Worm (Caenorhabditis elegans) whole organism, L3 larva: ENCODE results near the gene crls-1.
"Not testable (repeated sequence)": the region's sequence is repeated elsewhere in the genome, so short reads cannot be mapped to it uniquely, and the experiment has no call there.

Experiments
- daf-12 ChIP-seq: fragments of 150-350 bp; optimal IDR thresholded peaks from 2 replicates; lab custom pipeline; 2014; ENCODE audit warnings: missing biosample characterization, missing genetic modification reagents, missing genetic modification characterization
- mdl-1 ChIP-seq: fragments of 150-350 bp; optimal IDR thresholded peaks from 2 replicates; lab custom pipeline; 2014; ENCODE audit warnings: missing biosample characterization, missing genetic modification characterization
- mml-1 ChIP-seq: fragments of 150-350 bp; sonication (generic microtip); optimal IDR thresholded peaks from 3 replicates; lab custom pipeline; 2014; ENCODE audit warnings: missing biosample characterization, missing genetic modification characterization
- nhr-11 ChIP-seq: fragments of 150-350 bp; optimal IDR thresholded peaks from 2 replicates; lab custom pipeline; 2014; ENCODE audit warnings: missing biosample characterization, missing genetic modification characterization
- nhr-23 ChIP-seq: fragments of 150-350 bp; optimal IDR thresholded peaks from 2 replicates; lab custom pipeline; 2014; ENCODE audit warnings: missing biosample characterization, missing genetic modification reagents, missing genetic modification characterization
- nhr-77 ChIP-seq: fragments of 150-350 bp; optimal IDR thresholded peaks from 2 replicates; lab custom pipeline; 2014; ENCODE audit warnings: missing biosample characterization, missing genetic modification characterization
- pha-4 ChIP-seq: fragments of 150-350 bp; optimal IDR thresholded peaks from 2 replicates; lab custom pipeline; 2014; ENCODE audit warnings: missing biosample characterization, missing genetic modification reagents, missing genetic modification characterization
- unc-39 ChIP-seq: sonication (generic microtip); optimal IDR thresholded peaks from 4 replicates; lab custom pipeline; 2017; ENCODE audit warnings: missing biosample characterization, missing genetic modification characterization
- zag-1 ChIP-seq: fragments of 150-350 bp; optimal IDR thresholded peaks from 2 replicates; lab custom pipeline; 2014; ENCODE audit warnings: missing biosample characterization, missing genetic modification characterization

- TF ChIP-seq pha-4; mml-1 (tag; lab: Kevin White, UChicago); mdl-1 (tag; lab: Kevin White, UChicago); nhr-77; daf-12 (tag; lab: Kevin White, UChicago); nhr-11 (tag; lab: Kevin White, UChicago); zag-1 (tag; lab: Kevin White, UChicago); nhr-23 (tag; lab: Kevin White, UChicago); unc-39: not testable (repeated sequence)
Measured at ce11 chrIII:944346-944745, 34.6 kb upstream of the crls-1 start.
